Fruit fly (Drosophila melanogaster): ENCODE results near the gene Ag5r.

DNA sequence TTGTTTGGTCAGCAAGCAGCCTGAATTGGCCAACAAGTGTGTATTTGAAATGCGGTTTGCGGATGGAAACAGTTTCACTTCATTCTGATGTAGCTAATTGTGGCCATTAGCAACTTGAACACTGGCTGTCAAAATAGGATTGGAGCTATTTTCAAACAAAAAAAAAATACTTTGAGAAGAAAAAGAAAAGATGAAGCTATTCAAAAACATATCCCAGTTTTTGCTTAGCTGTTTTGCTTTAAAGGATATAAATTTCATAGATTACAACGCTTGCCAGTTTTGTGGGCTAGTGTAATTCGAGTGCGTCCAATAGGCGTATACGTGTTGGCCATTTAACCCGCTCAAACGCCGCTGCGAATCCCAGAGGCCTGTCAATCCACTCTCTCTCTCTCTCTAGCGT is 25.9 kb upstream of the Ag5r start:
- TF ChIP-seq Dll (optimal IDR thresholded peaks at IDR 0.05) (no peak), CG8478 (optimal IDR thresholded peaks at IDR 0.05) (no peak), pan (optimal IDR thresholded peaks at IDR 0.05) (no peak)
